Worm (Caenorhabditis elegans) whole organism, L3 larva: Measurements from ENCODE around the gene oac-24.

ENCODE experiments used
- R02D3.7 ChIP-seq: fragments of 150-350 bp; optimal IDR thresholded peaks from 2 replicates; lab custom pipeline; 2014; ENCODE audit warnings: missing biosample characterization, missing genetic modification characterization
- aly-2 ChIP-seq: fragments of 150-350 bp; optimal IDR thresholded peaks from 2 replicates; lab custom pipeline; 2014; ENCODE audit warnings: missing biosample characterization, missing genetic modification characterization
- ama-1 ChIP-seq: fragments of 150-350 bp; optimal IDR thresholded peaks from 2 replicates; lab custom pipeline; 2018
- ceh-28 ChIP-seq: fragments of 150-350 bp; optimal IDR thresholded peaks from 2 replicates; lab custom pipeline; 2014; ENCODE audit warnings: missing biosample characterization, missing genetic modification reagents, missing genetic modification characterization
- ceh-82 ChIP-seq: fragments of 150-350 bp; optimal IDR thresholded peaks from 2 replicates; lab custom pipeline; 2014; ENCODE audit warnings: missing biosample characterization, missing genetic modification characterization
- ceh-9 ChIP-seq: sonication (generic microtip); optimal IDR thresholded peaks from 2 replicates; lab custom pipeline; 2018; ENCODE audit warnings: missing biosample characterization, missing genetic modification characterization
- daf-12 ChIP-seq: fragments of 150-350 bp; optimal IDR thresholded peaks from 2 replicates; lab custom pipeline; 2014; ENCODE audit warnings: missing biosample characterization, missing genetic modification reagents, missing genetic modification characterization
- egl-27 ChIP-seq: sonication (generic microtip); optimal IDR thresholded peaks from 4 replicates; lab custom pipeline; 2017; ENCODE audit warnings: missing biosample characterization, missing genetic modification reagents, missing genetic modification characterization
- elt-1 ChIP-seq: fragments of 150-350 bp; optimal IDR thresholded peaks from 2 replicates; lab custom pipeline; 2014; ENCODE audit warnings: missing biosample characterization, missing genetic modification characterization
- elt-2 ChIP-seq: sonication (generic microtip); optimal IDR thresholded peaks from 2 replicates; lab custom pipeline; 2016; ENCODE audit warnings: missing genetic modification reagents, mild to moderate bottlenecking, missing genetic modification characterization, missing compliant biosample characterization
- eor-1 ChIP-seq, 2 experiments: fragments of 150-350 bp; optimal IDR thresholded peaks; 2 replicates each; lab custom pipeline; 2014 to 2018; ENCODE audit warnings: missing biosample characterization in 2 of 2, missing genetic modification characterization in 2 of 2
- fkh-2 ChIP-seq: fragments of 150-350 bp; optimal IDR thresholded peaks from 2 replicates; lab custom pipeline; 2014; ENCODE audit warnings: missing biosample characterization, missing genetic modification reagents, missing genetic modification characterization
- fos-1 ChIP-seq: fragments of 150-350 bp; optimal IDR thresholded peaks from 2 replicates; lab custom pipeline; 2014; ENCODE audit warnings: missing biosample characterization, missing genetic modification characterization
- jun-1 ChIP-seq: fragments of 150-350 bp; optimal IDR thresholded peaks from 2 replicates; lab custom pipeline; 2014; ENCODE audit warnings: missing biosample characterization, missing genetic modification reagents, missing genetic modification characterization
- lin-15B ChIP-seq: fragments of 150-350 bp; optimal IDR thresholded peaks from 2 replicates; lab custom pipeline; 2014; ENCODE audit warnings: missing biosample characterization, missing genetic modification characterization
- lin-39 ChIP-seq: fragments of 150-350 bp; optimal IDR thresholded peaks from 2 replicates; lab custom pipeline; 2018; ENCODE audit warnings: missing biosample characterization, missing genetic modification reagents, missing genetic modification characterization
- lsy-12 ChIP-seq: sonication (generic microtip); optimal IDR thresholded peaks from 2 replicates; lab custom pipeline; 2016; ENCODE audit warnings: mild to moderate bottlenecking, missing genetic modification characterization, missing compliant biosample characterization
- nfya-1 ChIP-seq: sonication (generic microtip); optimal IDR thresholded peaks from 2 replicates; lab custom pipeline; 2017; ENCODE audit warnings: missing genetic modification characterization, mild to moderate bottlenecking, missing compliant biosample characterization, antibody characterized with exemption, moderate library complexity; ENCODE audit not compliant: insufficient read depth
- nhr-11 ChIP-seq: fragments of 150-350 bp; optimal IDR thresholded peaks from 2 replicates; lab custom pipeline; 2014; ENCODE audit warnings: missing biosample characterization, missing genetic modification characterization
- nhr-12 ChIP-seq: fragments of 150-350 bp; optimal IDR thresholded peaks from 2 replicates; lab custom pipeline; 2014; ENCODE audit warnings: missing biosample characterization, missing genetic modification characterization
- nhr-237 ChIP-seq: fragments of 150-350 bp; optimal IDR thresholded peaks from 2 replicates; lab custom pipeline; 2014; ENCODE audit warnings: missing biosample characterization, missing genetic modification characterization
- nhr-25 ChIP-seq: sonication (generic microtip); optimal IDR thresholded peaks from 2 replicates; lab custom pipeline; 2017; ENCODE audit warnings: missing biosample characterization, missing genetic modification characterization
- nhr-28 ChIP-seq: fragments of 150-350 bp; optimal IDR thresholded peaks from 2 replicates; lab custom pipeline; 2014; ENCODE audit warnings: missing biosample characterization, missing genetic modification characterization
- nhr-43 ChIP-seq: sonication (generic microtip); optimal IDR thresholded peaks from 2 replicates; lab custom pipeline; 2016; ENCODE audit warnings: mild to moderate bottlenecking, missing genetic modification characterization, missing compliant biosample characterization; ENCODE audit not compliant: poor library complexity, severe bottlenecking
- nhr-67 ChIP-seq: fragments of 150-350 bp; optimal IDR thresholded peaks from 2 replicates; lab custom pipeline; 2014; ENCODE audit warnings: missing biosample characterization, missing genetic modification characterization
- nhr-76 ChIP-seq: fragments of 150-350 bp; sonication (generic microtip); optimal IDR thresholded peaks from 5 replicates; lab custom pipeline; 2014; ENCODE audit warnings: missing biosample characterization, missing genetic modification characterization
- nhr-77 ChIP-seq: fragments of 150-350 bp; optimal IDR thresholded peaks from 2 replicates; lab custom pipeline; 2014; ENCODE audit warnings: missing biosample characterization, missing genetic modification characterization
- sea-2 ChIP-seq: fragments of 150-350 bp; sonication (generic microtip); optimal IDR thresholded peaks from 4 replicates; lab custom pipeline; 2014; ENCODE audit warnings: missing biosample characterization, missing genetic modification reagents, missing genetic modification characterization
- snpc-4 ChIP-seq: fragments of 150-350 bp; optimal IDR thresholded peaks from 2 replicates; lab custom pipeline; 2014; ENCODE audit warnings: missing biosample characterization, missing genetic modification characterization
- tbx-2 ChIP-seq: sonication (generic microtip); optimal IDR thresholded peaks from 2 replicates; lab custom pipeline; 2016; ENCODE audit warnings: mild to moderate bottlenecking, missing genetic modification characterization, missing compliant biosample characterization
- unc-39 ChIP-seq: sonication (generic microtip); optimal IDR thresholded peaks from 4 replicates; lab custom pipeline; 2017; ENCODE audit warnings: missing biosample characterization, missing genetic modification characterization
- unc-62 ChIP-seq: fragments of 150-350 bp; sonication (generic microtip); optimal IDR thresholded peaks from 4 replicates; lab custom pipeline; 2014; ENCODE audit warnings: missing biosample characterization, missing genetic modification reagents, missing genetic modification characterization
- ztf-4 ChIP-seq: fragments of 150-350 bp; optimal IDR thresholded peaks from 2 replicates; lab custom pipeline; 2014; ENCODE audit warnings: missing biosample characterization, missing genetic modification characterization

The oac-24 gene

DNA sequence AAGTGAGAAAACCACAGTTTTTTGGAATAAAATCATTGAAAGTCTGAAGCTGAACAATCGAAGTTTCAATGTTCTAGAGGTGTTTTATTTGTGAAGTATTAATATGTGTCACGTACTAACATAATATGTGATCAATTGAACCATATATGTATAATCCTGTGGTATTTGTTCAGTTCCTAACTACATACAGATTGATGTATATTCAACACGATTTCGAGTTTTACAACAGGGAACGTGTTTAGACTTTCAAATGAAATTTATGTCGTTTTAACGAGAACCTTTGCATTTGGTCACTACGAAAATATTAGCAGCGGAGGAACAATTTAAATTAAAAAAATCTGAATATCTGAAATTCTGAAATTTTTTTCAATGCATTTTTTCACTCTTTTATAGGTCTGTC lies 36.1 kb upstream of the oac-24 start, which contains the start of gene K03B4.8:
Gene K03B4.8 (minus strand): TSS at position 101 of the 400 bp plus-strand sequence.
- TF ChIP-seq sea-2 (GFP tag; lab: Kevin White, UChicago) (no peak), nhr-76 (tag; lab: Kevin White, UChicago) (no peak), jun-1 (tag; lab: Kevin White, UChicago) (no peak), unc-62 (GFP tag; lab: Kevin White, UChicago) (no peak)

DNA sequence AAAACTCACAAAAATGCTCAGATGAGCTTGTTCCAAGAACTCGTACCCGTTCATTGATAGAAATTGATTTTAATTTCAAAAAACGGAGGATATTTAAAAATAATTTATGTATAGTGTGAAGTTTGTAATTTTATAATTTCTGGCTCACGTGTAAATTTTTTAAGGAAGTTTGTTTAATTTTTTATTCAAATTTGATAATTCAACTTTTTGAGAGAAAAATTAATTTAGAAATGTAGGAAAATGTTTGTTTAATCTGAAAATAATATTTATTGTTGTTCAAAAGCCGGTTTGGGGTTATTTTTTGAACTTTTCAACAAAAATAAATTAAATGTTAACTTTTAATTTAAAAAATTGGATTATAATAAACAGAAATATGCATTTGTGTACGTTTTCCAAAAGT lies 34.5 kb upstream of the oac-24 start, which contains the start of gene K03B4.6:
Gene K03B4.6 (minus strand): TSS at position 101 of the 400 bp plus-strand sequence.
- TF ChIP-seq ztf-4 (no peak), snpc-4 (tag; lab: Kevin White, UChicago) (no peak), lin-39 (tag; lab: Kevin White, UChicago) (no peak), fkh-2 (tag; lab: Kevin White, UChicago) (no peak), ama-1 (no peak), nhr-67 (tag; lab: Kevin White, UChicago) (no peak), fos-1 (no peak), nhr-11 (tag; lab: Kevin White, UChicago) (no peak), egl-27 (tag; lab: Kevin White, UChicago) (no peak), ceh-82 (tag; lab: Kevin White, UChicago) (no peak), elt-1 (tag; lab: Kevin White, UChicago) (no peak)
- TF ChIP-seq, all 47 proteins: peak for 0

ce11 chrV:4676812-4677211 lies 33.8 kb upstream of the oac-24 start:
- TF ChIP-seq lsy-12 (no peak), nfya-1 (tag; lab: Kevin White, UChicago) (peak; percentile 70)

ce11 chrV:4681670-4682069 lies 28.9 kb upstream of the oac-24 start, which contains the start of gene K03B4.4:
K03B4.4 (plus strand) TSS chrV:4681970.
- no peak for TF ChIP-seq nhr-77 (tag; lab: Kevin White, UChicago)
- no peak for TF ChIP-seq elt-1 (tag; lab: Kevin White, UChicago)
- no peak for TF ChIP-seq unc-62 (GFP tag; lab: Kevin White, UChicago)
- TF ChIP-seq daf-12 (tag; lab: Kevin White, UChicago), result no peak
- TF ChIP-seq eor-1 (tag; optimal IDR thresholded peaks at IDR 0.05; lab: Kevin White, UChicago), result no peak
- TF ChIP-seq lin-15B (tag; lab: Kevin White, UChicago), result no peak
- no peak for TF ChIP-seq nhr-28 (tag; lab: Kevin White, UChicago)
- no peak for TF ChIP-seq ceh-28 (tag; lab: Kevin White, UChicago)
- no peak for TF ChIP-seq nhr-76 (tag; lab: Kevin White, UChicago)
- TF ChIP-seq elt-2 (tag; lab: Kevin White, UChicago), result no peak
- no peak for TF ChIP-seq nhr-237 (tag; lab: Kevin White, UChicago)
- no peak for TF ChIP-seq fkh-2 (tag; lab: Kevin White, UChicago)
- TF ChIP-seq nhr-43 (tag; lab: Kevin White, UChicago), result no peak
- no peak for TF ChIP-seq unc-39
- no peak for TF ChIP-seq snpc-4 (tag; lab: Kevin White, UChicago)
- TF ChIP-seq tbx-2, result no peak
- no peak for TF ChIP-seq ceh-9
- no peak for TF ChIP-seq sea-2 (GFP tag; lab: Kevin White, UChicago)
- TF ChIP-seq nhr-12 (tag; lab: Kevin White, UChicago), result no peak

- TF ChIP-seq unc-39 (no peak), unc-62 (GFP tag; lab: Kevin White, UChicago) (no peak), egl-27 (tag; lab: Kevin White, UChicago) (no peak), sea-2 (GFP tag; lab: Kevin White, UChicago) (no peak), aly-2 (no peak), nfya-1 (tag; lab: Kevin White, UChicago) (no peak), ztf-4 (no peak), ama-1 (no peak), nhr-25 (no peak), R02D3.7 (tag; lab: Kevin White, UChicago) (no peak), elt-1 (tag; lab: Kevin White, UChicago) (no peak)
Observed at ce11 chrV:4684137-4684536, 26.4 kb upstream of the oac-24 start.
